Worm (Caenorhabditis elegans) whole organism, early embryonic: Measurements from ENCODE around the gene paqr-3.

Experiments used
- ceh-13 ChIP-seq: fragments of 200-800 bp; sonication (Bioruptor generic); optimal IDR thresholded peaks from 2 replicates; lab custom pipeline; 2018; ENCODE audit warnings: mild to moderate bottlenecking, missing genetic modification characterization, missing compliant biosample characterization
- flt-1 ChIP-seq: fragments of 200-800 bp; sonication (Bioruptor generic); IDR thresholded peaks from 2 replicates; pipeline ENCODE4 v1.3.6; 2022; ENCODE audit warnings: missing genetic modification characterization, missing compliant biosample characterization
- pes-1 ChIP-seq: fragments of 200-800 bp; sonication (Bioruptor generic); IDR thresholded peaks from 2 replicates; pipeline ENCODE4 v1.3.6; 2022; ENCODE audit warnings: missing genetic modification reagents, missing genetic modification characterization, missing compliant biosample characterization

DNA sequence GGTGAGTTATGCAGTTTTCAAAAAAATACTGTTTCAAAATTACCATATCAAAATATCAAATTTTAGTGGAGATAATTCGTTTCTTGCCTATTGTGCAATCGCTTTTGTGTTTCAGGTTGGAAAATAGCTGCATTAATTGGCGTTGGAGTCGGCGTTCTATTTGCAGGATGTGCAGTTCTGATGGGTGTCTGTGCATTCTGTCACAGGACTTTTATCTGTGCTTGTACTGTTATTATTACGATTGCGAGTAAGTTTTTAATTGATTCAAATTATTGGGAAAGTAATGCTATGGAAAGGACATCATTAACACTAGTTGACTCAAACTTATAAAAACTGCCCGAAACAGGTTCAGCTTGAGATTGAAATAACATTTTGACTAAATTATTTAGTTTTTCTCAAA is 11.3 kb upstream of the paqr-3 start:
- TF ChIP-seq flt-1 (GFP tag; lab: Robert Waterston, UW) (no peak), ceh-13 (GFP tag; lab: Kevin White, UChicago) (no peak), pes-1 (GFP tag; lab: Robert Waterston, UW) (no peak)
